Worm (Caenorhabditis elegans) whole organism, L3 larva: Measurements from ENCODE around the gene ptr-1.

ENCODE experiments used
- ZK546.5 ChIP-seq: sonication (generic microtip); optimal IDR thresholded peaks from 2 replicates; lab custom pipeline; 2017; ENCODE audit warnings: missing biosample characterization, missing genetic modification characterization
- aly-2 ChIP-seq: fragments of 150-350 bp; optimal IDR thresholded peaks from 2 replicates; lab custom pipeline; 2014; ENCODE audit warnings: missing biosample characterization, missing genetic modification characterization
- ama-1 ChIP-seq: fragments of 150-350 bp; optimal IDR thresholded peaks from 2 replicates; lab custom pipeline; 2018
- elt-1 ChIP-seq: fragments of 150-350 bp; optimal IDR thresholded peaks from 2 replicates; lab custom pipeline; 2014; ENCODE audit warnings: missing biosample characterization, missing genetic modification characterization
- elt-3 ChIP-seq, 3 experiments: fragments of 150-350 bp in 1 of 3; sonication (generic microtip) in 2 of 3; optimal IDR thresholded peaks; 2 replicates in 2 of 3; 4 replicates in 1 of 3; lab custom pipeline; 2014 to 2017; ENCODE audit warnings: missing biosample characterization in 3 of 3, missing genetic modification characterization in 3 of 3
- fos-1 ChIP-seq: fragments of 150-350 bp; optimal IDR thresholded peaks from 2 replicates; lab custom pipeline; 2014; ENCODE audit warnings: missing biosample characterization, missing genetic modification characterization
- lin-39 ChIP-seq: fragments of 150-350 bp; optimal IDR thresholded peaks from 2 replicates; lab custom pipeline; 2018; ENCODE audit warnings: missing biosample characterization, missing genetic modification reagents, missing genetic modification characterization
- nhr-28 ChIP-seq: fragments of 150-350 bp; optimal IDR thresholded peaks from 2 replicates; lab custom pipeline; 2014; ENCODE audit warnings: missing biosample characterization, missing genetic modification characterization
- nhr-43 ChIP-seq: sonication (generic microtip); optimal IDR thresholded peaks from 2 replicates; lab custom pipeline; 2016; ENCODE audit warnings: mild to moderate bottlenecking, missing genetic modification characterization, missing compliant biosample characterization; ENCODE audit not compliant: poor library complexity, severe bottlenecking
- pha-4 ChIP-seq: fragments of 150-350 bp; optimal IDR thresholded peaks from 2 replicates; lab custom pipeline; 2014; ENCODE audit warnings: missing biosample characterization, missing genetic modification reagents, missing genetic modification characterization
- sea-2 ChIP-seq: fragments of 150-350 bp; sonication (generic microtip); optimal IDR thresholded peaks from 4 replicates; lab custom pipeline; 2014; ENCODE audit warnings: missing biosample characterization, missing genetic modification reagents, missing genetic modification characterization
- skn-1 ChIP-seq: fragments of 150-350 bp; optimal IDR thresholded peaks from 2 replicates; lab custom pipeline; 2014; ENCODE audit warnings: missing biosample characterization, missing genetic modification characterization
- unc-62 ChIP-seq: fragments of 150-350 bp; sonication (generic microtip); optimal IDR thresholded peaks from 4 replicates; lab custom pipeline; 2014; ENCODE audit warnings: missing biosample characterization, missing genetic modification reagents, missing genetic modification characterization
- zag-1 ChIP-seq: fragments of 150-350 bp; optimal IDR thresholded peaks from 2 replicates; lab custom pipeline; 2014; ENCODE audit warnings: missing biosample characterization, missing genetic modification characterization

- TF ChIP-seq fos-1 (tag; lab: Kevin White, UChicago) (no peak), nhr-28 (tag; lab: Kevin White, UChicago) (no peak), unc-62 (GFP tag; lab: Kevin White, UChicago) (no peak), zag-1 (tag; lab: Kevin White, UChicago) (no peak), ama-1 (no peak), elt-3 (tag; optimal IDR thresholded peaks at IDR 0.05; lab: Kevin White, UChicago) (no peak), elt-1 (tag; lab: Kevin White, UChicago) (no peak), pha-4 (no peak), lin-39 (tag; lab: Kevin White, UChicago) (no peak), sea-2 (GFP tag; lab: Kevin White, UChicago) (no peak), ZK546.5 (tag; lab: Kevin White, UChicago) (no peak), nhr-43 (tag; lab: Kevin White, UChicago) (no peak), aly-2 (no peak), skn-1 (tag; lab: Kevin White, UChicago) (no peak)
Measured at ce11 chrV:9183718-9184441, 2.4 kb upstream of the ptr-1 start.
